Worm (Caenorhabditis elegans) whole organism, L1 larva: ENCODE results near the gene F13E9.12.
A peak's percentile ranks its signal among the peaks of the same experiment; 100 is the strongest.

Source experiments
- aly-2 ChIP-seq: fragments of 150-350 bp; optimal IDR thresholded peaks from 2 replicates; lab custom pipeline; 2014; ENCODE audit warnings: missing biosample characterization, missing genetic modification characterization
- egl-27 ChIP-seq, 2 experiments: fragments of 150-350 bp in 1 of 2; sonication (generic microtip); optimal IDR thresholded peaks; 3 replicates each; lab custom pipeline; 2017 to 2018; ENCODE audit warnings: missing biosample characterization in 2 of 2, missing genetic modification characterization in 2 of 2, missing genetic modification reagents in 2 of 2
- lin-39 ChIP-seq: fragments of 150-350 bp; optimal IDR thresholded peaks from 2 replicates; lab custom pipeline; 2014; ENCODE audit warnings: missing biosample characterization, missing genetic modification reagents, missing genetic modification characterization
- nhr-12 ChIP-seq: sonication (generic microtip); optimal IDR thresholded peaks from 2 replicates; lab custom pipeline; 2017; ENCODE audit warnings: missing biosample characterization, missing genetic modification characterization

DNA sequence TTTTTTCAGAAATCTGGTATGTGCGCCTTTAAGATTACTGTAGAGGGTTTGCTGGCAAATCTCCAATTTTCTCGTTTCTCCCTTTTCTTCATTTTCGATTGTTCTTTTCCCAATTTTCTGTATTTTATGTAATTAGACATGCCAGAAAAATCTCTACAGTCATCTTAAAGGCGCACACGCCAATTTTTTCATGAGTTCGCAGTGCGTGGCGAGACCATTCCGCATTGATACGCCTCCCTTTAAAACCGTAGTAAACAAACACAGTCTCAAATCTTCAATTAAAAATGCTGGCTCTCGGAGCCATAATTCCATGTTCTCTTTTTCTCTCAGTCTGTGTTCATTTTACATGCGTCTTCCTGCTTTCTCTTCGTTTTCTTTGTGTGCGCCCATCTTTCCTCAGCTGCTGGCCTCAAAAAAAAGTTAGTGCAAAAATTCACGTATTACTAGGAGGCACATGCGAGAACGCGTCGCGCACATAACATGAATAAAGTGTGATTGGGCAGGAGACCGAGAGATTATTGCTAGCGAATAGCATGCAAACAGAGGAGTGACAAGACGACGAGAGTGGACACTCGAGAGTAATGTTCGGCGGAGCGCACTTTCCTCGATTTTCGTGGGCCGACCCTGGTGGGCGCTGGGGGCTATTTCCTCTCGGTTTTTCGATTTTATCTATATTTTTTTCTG, 44.6 kb upstream of the F13E9.12 start:
- peak in 1 of 2 experiments; percentile 63 for TF ChIP-seq egl-27 (tag; optimal IDR thresholded peaks at IDR 0.05; lab: Kevin White, UChicago)
- peak; percentile 10 for TF ChIP-seq lin-39
- no peak for TF ChIP-seq nhr-12 (tag; lab: Kevin White, UChicago)
- TF ChIP-seq aly-2 (tag; lab: Kevin White, UChicago) = no peak
